Worm (Caenorhabditis elegans): ENCODE measurements around the gene T04C10.3.

Gene T04C10.3

ce11 chrX:14816717-14817116 is 4.6 kb downstream of the T04C10.3 start (continued):
- no peak for TF ChIP-seq R02D3.7 (tag; optimal IDR thresholded peaks at IDR 0.05)

ce11 chrX:14818464-14819259 is 6.5 kb downstream of the T04C10.3 start, which contains the start of gene epn-1:
Gene epn-1, minus strand, starts transcription at chrX:14818514.
- TF ChIP-seq C34F6.9 (tag; optimal IDR thresholded peaks at IDR 0.05) (peak; percentile 98), lsy-2 (tag; optimal IDR thresholded peaks at IDR 0.05) (peak; percentile 79 to 94), ama-1 (optimal IDR thresholded peaks at IDR 0.05) (peak; percentile 54), nhr-6 (tag; optimal IDR thresholded peaks at IDR 0.05) (peak; percentile 84), ztf-1 (GFP tag; conservative IDR thresholded peaks at IDR 0.05) (no peak), elt-3 (tag; optimal IDR thresholded peaks at IDR 0.05) (no peak), F13H6.1 (tag; optimal IDR thresholded peaks at IDR 0.05) (peak; percentile 99), nhr-77 (tag; optimal IDR thresholded peaks at IDR 0.05) (peak; percentile 61), lin-39 (tag; optimal IDR thresholded peaks at IDR 0.05) (peak; percentile 70), lin-13 (GFP tag; optimal IDR thresholded peaks at IDR 0.05) (peak; percentile 94), crh-2 (tag; optimal IDR thresholded peaks at IDR 0.05) (peak; percentile 96), aly-2 (tag; optimal IDR thresholded peaks at IDR 0.05) (no peak), ceh-82 (tag; optimal IDR thresholded peaks at IDR 0.05) (peak; percentile 54), nhr-129 (tag; optimal IDR thresholded peaks at IDR 0.05) (peak; percentile 96), lin-11 (tag; optimal IDR thresholded peaks at IDR 0.05) (peak; percentile 98), mab-5 (tag; optimal IDR thresholded peaks at IDR 0.05) (peak; percentile 93), nhr-11 (tag; optimal IDR thresholded peaks at IDR 0.05) (no peak), sma-9 (GFP tag; optimal IDR thresholded peaks at IDR 0.05) (peak; percentile 98), sma-9 (tag; optimal IDR thresholded peaks at IDR 0.05) (peak; percentile 64), elt-1 (tag; optimal IDR thresholded peaks at IDR 0.05) (peak; percentile 16), unc-62 (GFP tag; optimal IDR thresholded peaks at IDR 0.05) (peak; percentile 80), nhr-21 (tag; optimal IDR thresholded peaks at IDR 0.05) (peak; percentile 98), zag-1 (tag; optimal IDR thresholded peaks at IDR 0.05) (peak; percentile 97), ceh-16 (tag; optimal IDR thresholded peaks at IDR 0.05) (peak; percentile 98), skn-1 (tag; optimal IDR thresholded peaks at IDR 0.05) (peak; percentile 30), snpc-4 (tag; optimal IDR thresholded peaks at IDR 0.05) (peak; percentile 78), nhr-12 (tag; optimal IDR thresholded peaks at IDR 0.05) (peak; percentile 69), unc-55 (GFP tag; optimal IDR thresholded peaks at IDR 0.05) (peak; percentile 90), mdl-1 (tag; optimal IDR thresholded peaks at IDR 0.05) (peak; percentile 99 to 100), nhr-237 (tag; optimal IDR thresholded peaks at IDR 0.05) (peak; percentile 58), sem-4 (tag; optimal IDR thresholded peaks at IDR 0.05) (peak; percentile 96), R02D3.7 (tag; optimal IDR thresholded peaks at IDR 0.05) (no peak), sma-3 (GFP tag; optimal IDR thresholded peaks at IDR 0.05) (peak; percentile 98), ztf-4 (tag; optimal IDR thresholded peaks at IDR 0.05) (peak; percentile 94), blmp-1 (tag; optimal IDR thresholded peaks at IDR 0.05; ENCODE audit: insufficient read depth) (peak; percentile 69), alr-1 (tag; optimal IDR thresholded peaks at IDR 0.05) (no peak), ZK546.5 (tag; optimal IDR thresholded peaks at IDR 0.05) (peak; percentile 31), nhr-10 (tag; optimal IDR thresholded peaks at IDR 0.05) (peak; percentile 80), ztf-11 (tag; optimal IDR thresholded peaks at IDR 0.05) (peak; percentile 27), mbf-1 (tag; optimal IDR thresholded peaks at IDR 0.05) (no peak), nhr-23 (tag; optimal IDR thresholded peaks at IDR 0.05) (no peak), fos-1 (tag; optimal IDR thresholded peaks at IDR 0.05) (peak; percentile 89), gmeb-1 (tag; optimal IDR thresholded peaks at IDR 0.05) (peak; percentile 74), egl-27 (tag; optimal IDR thresholded peaks at IDR 0.05) (peak; percentile 97), Y55F3AM.14 (GFP tag; optimal IDR thresholded peaks at IDR 0.05) (peak; percentile 99), unc-39 (tag; optimal IDR thresholded peaks at IDR 0.05) (no peak), dmd-4 (tag; optimal IDR thresholded peaks at IDR 0.05) (no peak), peb-1 (tag; optimal IDR thresholded peaks at IDR 0.05) (no peak), nhr-25 (tag; optimal IDR thresholded peaks at IDR 0.05) (peak; percentile 97)

Data from whole organism, L2 larva.